Fruit fly (Drosophila melanogaster) S2 (cell line): ENCODE measurements around the gene RpL36A.
A peak's percentile ranks its signal among the peaks of the same experiment; 100 is the strongest.

Experiments used
- CG8478 ChIP-seq: fragments of >200 bp; optimal IDR thresholded peaks from 2 replicates; lab custom pipeline; 2018
- CTCF ChIP-seq, 2 experiments: fragments of >200 bp; optimal IDR thresholded peaks; 2 replicates each; lab custom pipeline; 2018

RpL36A gene

dm6 chr2L:8042645-8043281 lies at the start of gene RpL36A:
TSS of gene RpL36A (minus strand) at chr2L:8042909.
- TF ChIP-seq CTCF (optimal IDR thresholded peaks at IDR 0.05; lab: Kevin White, UChicago) (peak in 1 of 2 experiments; percentile 19), CG8478 (lab: Kevin White, UChicago) (no peak)

- TF ChIP-seq CTCF (optimal IDR thresholded peaks at IDR 0.05; lab: Kevin White, UChicago) (no peak), CG8478 (lab: Kevin White, UChicago) (no peak)
These were observed 49.2 kb upstream of the RpL36A start for dm6 chr2L:8091908-8092307.

- no peak for TF ChIP-seq CTCF (optimal IDR thresholded peaks at IDR 0.05; lab: Kevin White, UChicago)
- no peak for TF ChIP-seq CG8478 (lab: Kevin White, UChicago)
These were observed 48.7 kb upstream of the RpL36A start for dm6 chr2L:8091429-8091828.

dm6 chr2L:8088025-8088789 lies 45.5 kb upstream of the RpL36A start:
- TF ChIP-seq CG8478 (lab: Kevin White, UChicago), result no peak
- TF ChIP-seq CTCF (optimal IDR thresholded peaks at IDR 0.05; lab: Kevin White, UChicago), result no peak

- TF ChIP-seq CTCF (optimal IDR thresholded peaks at IDR 0.05; lab: Kevin White, UChicago) (no peak), CG8478 (lab: Kevin White, UChicago) (no peak)
These were observed 44.7 kb upstream of the RpL36A start for dm6 chr2L:8087468-8087789.

- TF ChIP-seq CG8478 (lab: Kevin White, UChicago) (no peak), CTCF (optimal IDR thresholded peaks at IDR 0.05; lab: Kevin White, UChicago) (no peak)
These were observed 44.2 kb upstream of the RpL36A start for dm6 chr2L:8086736-8087467.

- TF ChIP-seq CTCF (optimal IDR thresholded peaks at IDR 0.05; lab: Kevin White, UChicago) (no peak), CG8478 (lab: Kevin White, UChicago) (no peak)
These were observed 42.9 kb upstream of the RpL36A start for dm6 chr2L:8085466-8086164.

dm6 chr2L:8084349-8085203 lies 41.9 kb upstream of the RpL36A start:
- TF ChIP-seq CTCF (optimal IDR thresholded peaks at IDR 0.05; lab: Kevin White, UChicago) (peak in 1 of 2 experiments; percentile 4), CG8478 (lab: Kevin White, UChicago) (no peak)

dm6 chr2L:8083427-8084295 lies 41.0 kb upstream of the RpL36A start:
- TF ChIP-seq CTCF (optimal IDR thresholded peaks at IDR 0.05; lab: Kevin White, UChicago), result no peak
- no peak for TF ChIP-seq CG8478 (lab: Kevin White, UChicago)

dm6 chr2L:8083413-8083426 lies 40.5 kb upstream of the RpL36A start, which contains the start of gene Bsg:
TSS of gene Bsg (plus strand) at chr2L:8083420.
- TF ChIP-seq CG8478 (lab: Kevin White, UChicago) (no peak), CTCF (optimal IDR thresholded peaks at IDR 0.05; lab: Kevin White, UChicago) (no peak)

- TF ChIP-seq CG8478 (lab: Kevin White, UChicago) (no peak), CTCF (optimal IDR thresholded peaks at IDR 0.05; lab: Kevin White, UChicago) (no peak)
These were observed 40.1 kb upstream of the RpL36A start, which contains the start of gene Mcr for dm6 chr2L:8082692-8083412. TSS of gene Mcr (minus strand) at chr2L:8082982.

dm6 chr2L:8081640-8082485 lies 39.2 kb upstream of the RpL36A start:
- TF ChIP-seq CG8478 (lab: Kevin White, UChicago), result no peak
- TF ChIP-seq CTCF (optimal IDR thresholded peaks at IDR 0.05; lab: Kevin White, UChicago), result no peak
